Worm (Caenorhabditis elegans): ENCODE data around the gene C35C5.10.

Gene C35C5.10

ce11 chrX:11556194-11556739 lies at the start of gene C35C5.10:
Gene C35C5.10 (plus strand): TSS chrX:11556244.
- peak; percentile 83 for TF ChIP-seq fos-1 (tag; optimal IDR thresholded peaks at IDR 0.05)
- no peak for TF ChIP-seq nhr-10 (tag; optimal IDR thresholded peaks at IDR 0.05)
- no peak for TF ChIP-seq crh-2 (tag; optimal IDR thresholded peaks at IDR 0.05)

- TF ChIP-seq lsy-2 (tag; optimal IDR thresholded peaks at IDR 0.05): no peak
- TF ChIP-seq lin-13 (GFP tag; optimal IDR thresholded peaks at IDR 0.05): no peak
- TF ChIP-seq mbf-1 (tag; optimal IDR thresholded peaks at IDR 0.05): no peak
- no peak for TF ChIP-seq skn-1 (tag; optimal IDR thresholded peaks at IDR 0.05)
- TF ChIP-seq nhr-25 (tag; optimal IDR thresholded peaks at IDR 0.05): no peak
- no peak for TF ChIP-seq dmd-4 (tag; optimal IDR thresholded peaks at IDR 0.05)
- TF ChIP-seq nhr-77 (tag; optimal IDR thresholded peaks at IDR 0.05): no peak
- no peak for TF ChIP-seq nhr-6 (tag; optimal IDR thresholded peaks at IDR 0.05)
- no peak for TF ChIP-seq elt-3 (tag; optimal IDR thresholded peaks at IDR 0.05)
- no peak for TF ChIP-seq sma-3 (GFP tag; optimal IDR thresholded peaks at IDR 0.05)
Measured at ce11 chrX:11507836-11508235, 48.2 kb upstream of the C35C5.10 start.

- TF ChIP-seq fos-1 (tag; optimal IDR thresholded peaks at IDR 0.05) (peak; percentile 95), alr-1 (tag; optimal IDR thresholded peaks at IDR 0.05) (no peak), nhr-129 (tag; optimal IDR thresholded peaks at IDR 0.05) (no peak), crh-2 (tag; optimal IDR thresholded peaks at IDR 0.05) (peak; percentile 47), mbf-1 (tag; optimal IDR thresholded peaks at IDR 0.05) (no peak), F13H6.1 (tag; optimal IDR thresholded peaks at IDR 0.05) (no peak), sma-9 (GFP tag; optimal IDR thresholded peaks at IDR 0.05) (no peak), sma-9 (tag; optimal IDR thresholded peaks at IDR 0.05) (no peak), zag-1 (tag; optimal IDR thresholded peaks at IDR 0.05) (no peak)
Measured at ce11 chrX:11509547-11509946, 46.5 kb upstream of the C35C5.10 start.

ce11 chrX:11511231-11511630 lies 44.8 kb upstream of the C35C5.10 start, which contains the start of gene ccdc-149:
Gene ccdc-149 (minus strand): TSS chrX:11511451.
- no peak for TF ChIP-seq fos-1 (tag; optimal IDR thresholded peaks at IDR 0.05)
- no peak for TF ChIP-seq ceh-16 (tag; optimal IDR thresholded peaks at IDR 0.05)
- TF ChIP-seq nhr-6 (tag; optimal IDR thresholded peaks at IDR 0.05): no peak
- no peak for TF ChIP-seq crh-2 (tag; optimal IDR thresholded peaks at IDR 0.05)
- TF ChIP-seq C34F6.9 (tag; optimal IDR thresholded peaks at IDR 0.05): no peak
- TF ChIP-seq nhr-11 (tag; optimal IDR thresholded peaks at IDR 0.05): no peak
- TF ChIP-seq lin-39 (tag; optimal IDR thresholded peaks at IDR 0.05): no peak
- no peak for TF ChIP-seq unc-62 (GFP tag; optimal IDR thresholded peaks at IDR 0.05)
- TF ChIP-seq sem-4 (tag; optimal IDR thresholded peaks at IDR 0.05): no peak
- TF ChIP-seq zag-1 (tag; optimal IDR thresholded peaks at IDR 0.05): no peak

- TF ChIP-seq mdl-1 (tag; optimal IDR thresholded peaks at IDR 0.05): no peak
- no peak for TF ChIP-seq lin-11 (tag; optimal IDR thresholded peaks at IDR 0.05)
- TF ChIP-seq C34F6.9 (tag; optimal IDR thresholded peaks at IDR 0.05): no peak
- TF ChIP-seq snpc-4 (tag; optimal IDR thresholded peaks at IDR 0.05): no peak
- TF ChIP-seq fos-1 (tag; optimal IDR thresholded peaks at IDR 0.05): peak; percentile 97
- no peak for TF ChIP-seq Y55F3AM.14 (GFP tag; optimal IDR thresholded peaks at IDR 0.05)
- TF ChIP-seq sma-9 (GFP tag; optimal IDR thresholded peaks at IDR 0.05): peak; percentile 65
- no peak for TF ChIP-seq sma-9 (tag; optimal IDR thresholded peaks at IDR 0.05)
- peak; percentile 12 for TF ChIP-seq gmeb-1 (tag; optimal IDR thresholded peaks at IDR 0.05)
- no peak for TF ChIP-seq ceh-82 (tag; optimal IDR thresholded peaks at IDR 0.05)
- no peak for TF ChIP-seq dmd-4 (tag; optimal IDR thresholded peaks at IDR 0.05)
- no peak for TF ChIP-seq nhr-11 (tag; optimal IDR thresholded peaks at IDR 0.05)
- TF ChIP-seq mbf-1 (tag; optimal IDR thresholded peaks at IDR 0.05): no peak
- no peak for TF ChIP-seq peb-1 (tag; optimal IDR thresholded peaks at IDR 0.05)
- TF ChIP-seq R02D3.7 (tag; optimal IDR thresholded peaks at IDR 0.05): no peak
- peak; percentile 27 for TF ChIP-seq F13H6.1 (tag; optimal IDR thresholded peaks at IDR 0.05)
- peak; percentile 59 for TF ChIP-seq skn-1 (tag; optimal IDR thresholded peaks at IDR 0.05)
- TF ChIP-seq nhr-21 (tag; optimal IDR thresholded peaks at IDR 0.05): no peak
- TF ChIP-seq ztf-11 (tag; optimal IDR thresholded peaks at IDR 0.05): no peak
- TF ChIP-seq elt-3 (tag; optimal IDR thresholded peaks at IDR 0.05): no peak
- TF ChIP-seq lin-39 (tag; optimal IDR thresholded peaks at IDR 0.05): no peak
- TF ChIP-seq elt-1 (tag; optimal IDR thresholded peaks at IDR 0.05): no peak
- peak; percentile 82 for TF ChIP-seq crh-2 (tag; optimal IDR thresholded peaks at IDR 0.05)
Measured at ce11 chrX:11515381-11515780, 40.7 kb upstream of the C35C5.10 start.

Measured in whole organism, L2 larva.